Worm (Caenorhabditis elegans) whole organism, young adult: Measurements from ENCODE around the gene Y105C5A.26.
A peak's percentile ranks its signal among the peaks of the same experiment; 100 is the strongest.

Experiments
- nfyb-1 ChIP-seq: fragments of 200-800 bp; sonication (Bioruptor generic); IDR thresholded peaks from 2 replicates; pipeline ENCODE4 v1.3.6; 2022; ENCODE audit warnings: missing genetic modification reagents, missing genetic modification characterization, missing compliant biosample characterization

Gene Y105C5A.26

DNA sequence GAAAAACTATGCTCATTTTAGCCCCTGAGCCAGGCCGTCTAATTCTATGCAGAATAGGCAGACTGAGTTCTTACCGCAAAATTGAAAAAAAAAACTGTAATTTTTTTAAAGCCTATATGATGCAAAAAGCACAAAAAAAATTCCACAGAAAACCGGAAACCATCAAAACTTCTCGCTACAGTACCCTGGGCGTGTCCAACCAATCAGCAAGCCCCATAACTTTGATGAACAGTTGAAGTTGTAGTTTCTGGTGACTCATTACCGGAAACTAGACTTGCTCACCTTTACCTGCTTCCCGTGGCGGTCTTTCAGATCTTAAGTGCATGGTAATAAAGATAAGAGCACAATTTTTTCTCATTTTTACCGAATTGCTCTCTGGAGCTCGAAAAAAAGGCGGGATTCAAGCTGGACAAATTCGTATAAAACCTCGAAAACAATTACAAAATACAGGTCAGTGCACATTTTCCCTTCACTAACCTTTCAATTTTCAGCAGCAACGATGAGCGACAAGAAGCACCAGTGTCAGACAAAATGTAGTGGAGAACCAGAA, 47.0 kb downstream of the Y105C5A.26 start, which contains the start of gene Y105C5A.1274:
Y105C5A.1274 (plus strand) TSS at position 500 of the 550 bp plus-strand sequence.
- TF ChIP-seq nfyb-1 (GFP tag; lab: Robert Waterston, UW), result peak; percentile 92
